Worm (Caenorhabditis elegans) whole organism, L3 larva: ENCODE results near the gene F11E6.11.

ENCODE experiments used
- aly-2 ChIP-seq: fragments of 150-350 bp; optimal IDR thresholded peaks from 2 replicates; lab custom pipeline; 2014; ENCODE audit warnings: missing biosample characterization, missing genetic modification characterization
- ceh-16 ChIP-seq: sonication (generic microtip); optimal IDR thresholded peaks from 2 replicates; lab custom pipeline; 2017; ENCODE audit warnings: missing biosample characterization, missing genetic modification characterization
- ceh-82 ChIP-seq: fragments of 150-350 bp; optimal IDR thresholded peaks from 2 replicates; lab custom pipeline; 2014; ENCODE audit warnings: missing biosample characterization, missing genetic modification characterization
- daf-12 ChIP-seq: fragments of 150-350 bp; optimal IDR thresholded peaks from 2 replicates; lab custom pipeline; 2014; ENCODE audit warnings: missing biosample characterization, missing genetic modification reagents, missing genetic modification characterization
- egl-27 ChIP-seq: sonication (generic microtip); optimal IDR thresholded peaks from 4 replicates; lab custom pipeline; 2017; ENCODE audit warnings: missing biosample characterization, missing genetic modification reagents, missing genetic modification characterization
- egl-5 ChIP-seq: fragments of 150-350 bp; optimal IDR thresholded peaks from 2 replicates; lab custom pipeline; 2017; ENCODE audit warnings: missing biosample characterization, missing genetic modification reagents, missing genetic modification characterization, inconsistent platforms
- elt-1 ChIP-seq: fragments of 150-350 bp; optimal IDR thresholded peaks from 2 replicates; lab custom pipeline; 2014; ENCODE audit warnings: missing biosample characterization, missing genetic modification characterization
- elt-2 ChIP-seq: sonication (generic microtip); optimal IDR thresholded peaks from 2 replicates; lab custom pipeline; 2016; ENCODE audit warnings: missing genetic modification reagents, mild to moderate bottlenecking, missing genetic modification characterization, missing compliant biosample characterization
- elt-3 ChIP-seq, 3 experiments: fragments of 150-350 bp in 1 of 3; sonication (generic microtip) in 2 of 3; optimal IDR thresholded peaks; 2 replicates in 2 of 3; 4 replicates in 1 of 3; lab custom pipeline; 2014 to 2017; ENCODE audit warnings: missing biosample characterization in 3 of 3, missing genetic modification characterization in 3 of 3
- fkh-2 ChIP-seq: fragments of 150-350 bp; optimal IDR thresholded peaks from 2 replicates; lab custom pipeline; 2014; ENCODE audit warnings: missing biosample characterization, missing genetic modification reagents, missing genetic modification characterization
- fos-1 ChIP-seq: fragments of 150-350 bp; optimal IDR thresholded peaks from 2 replicates; lab custom pipeline; 2014; ENCODE audit warnings: missing biosample characterization, missing genetic modification characterization
- lin-39 ChIP-seq: fragments of 150-350 bp; optimal IDR thresholded peaks from 2 replicates; lab custom pipeline; 2018; ENCODE audit warnings: missing biosample characterization, missing genetic modification reagents, missing genetic modification characterization
- lsy-12 ChIP-seq: sonication (generic microtip); optimal IDR thresholded peaks from 2 replicates; lab custom pipeline; 2016; ENCODE audit warnings: mild to moderate bottlenecking, missing genetic modification characterization, missing compliant biosample characterization
- mdl-1 ChIP-seq: fragments of 150-350 bp; optimal IDR thresholded peaks from 2 replicates; lab custom pipeline; 2014; ENCODE audit warnings: missing biosample characterization, missing genetic modification characterization
- mml-1 ChIP-seq: fragments of 150-350 bp; sonication (generic microtip); optimal IDR thresholded peaks from 3 replicates; lab custom pipeline; 2014; ENCODE audit warnings: missing biosample characterization, missing genetic modification characterization
- nfya-1 ChIP-seq: sonication (generic microtip); optimal IDR thresholded peaks from 2 replicates; lab custom pipeline; 2017; ENCODE audit warnings: missing genetic modification characterization, mild to moderate bottlenecking, missing compliant biosample characterization, antibody characterized with exemption, moderate library complexity; ENCODE audit not compliant: insufficient read depth
- nhr-11 ChIP-seq: fragments of 150-350 bp; optimal IDR thresholded peaks from 2 replicates; lab custom pipeline; 2014; ENCODE audit warnings: missing biosample characterization, missing genetic modification characterization
- nhr-12 ChIP-seq: fragments of 150-350 bp; optimal IDR thresholded peaks from 2 replicates; lab custom pipeline; 2014; ENCODE audit warnings: missing biosample characterization, missing genetic modification characterization
- nhr-23 ChIP-seq: fragments of 150-350 bp; optimal IDR thresholded peaks from 2 replicates; lab custom pipeline; 2014; ENCODE audit warnings: missing biosample characterization, missing genetic modification reagents, missing genetic modification characterization
- nhr-25 ChIP-seq: sonication (generic microtip); optimal IDR thresholded peaks from 2 replicates; lab custom pipeline; 2017; ENCODE audit warnings: missing biosample characterization, missing genetic modification characterization
- nhr-28 ChIP-seq: fragments of 150-350 bp; optimal IDR thresholded peaks from 2 replicates; lab custom pipeline; 2014; ENCODE audit warnings: missing biosample characterization, missing genetic modification characterization
- nhr-67 ChIP-seq: fragments of 150-350 bp; optimal IDR thresholded peaks from 2 replicates; lab custom pipeline; 2014; ENCODE audit warnings: missing biosample characterization, missing genetic modification characterization
- nhr-76 ChIP-seq: fragments of 150-350 bp; sonication (generic microtip); optimal IDR thresholded peaks from 5 replicates; lab custom pipeline; 2014; ENCODE audit warnings: missing biosample characterization, missing genetic modification characterization
- pha-4 ChIP-seq: fragments of 150-350 bp; optimal IDR thresholded peaks from 2 replicates; lab custom pipeline; 2014; ENCODE audit warnings: missing biosample characterization, missing genetic modification reagents, missing genetic modification characterization
- pqm-1 ChIP-seq: fragments of 150-350 bp; optimal IDR thresholded peaks from 2 replicates; lab custom pipeline; 2017; ENCODE audit warnings: missing biosample characterization, missing genetic modification characterization, inconsistent platforms
- sea-2 ChIP-seq: fragments of 150-350 bp; sonication (generic microtip); optimal IDR thresholded peaks from 4 replicates; lab custom pipeline; 2014; ENCODE audit warnings: missing biosample characterization, missing genetic modification reagents, missing genetic modification characterization
- snpc-4 ChIP-seq: fragments of 150-350 bp; optimal IDR thresholded peaks from 2 replicates; lab custom pipeline; 2014; ENCODE audit warnings: missing biosample characterization, missing genetic modification characterization
- tbx-2 ChIP-seq: sonication (generic microtip); optimal IDR thresholded peaks from 2 replicates; lab custom pipeline; 2016; ENCODE audit warnings: mild to moderate bottlenecking, missing genetic modification characterization, missing compliant biosample characterization
- unc-39 ChIP-seq: sonication (generic microtip); optimal IDR thresholded peaks from 4 replicates; lab custom pipeline; 2017; ENCODE audit warnings: missing biosample characterization, missing genetic modification characterization
- unc-62 ChIP-seq: fragments of 150-350 bp; sonication (generic microtip); optimal IDR thresholded peaks from 4 replicates; lab custom pipeline; 2014; ENCODE audit warnings: missing biosample characterization, missing genetic modification reagents, missing genetic modification characterization
- zag-1 ChIP-seq: fragments of 150-350 bp; optimal IDR thresholded peaks from 2 replicates; lab custom pipeline; 2014; ENCODE audit warnings: missing biosample characterization, missing genetic modification characterization
- ztf-4 ChIP-seq: fragments of 150-350 bp; optimal IDR thresholded peaks from 2 replicates; lab custom pipeline; 2014; ENCODE audit warnings: missing biosample characterization, missing genetic modification characterization

Gene F11E6.11

ce11 chrIV:17461222-17461707 is 18.6 kb downstream of the F11E6.11 start, which contains the start of gene rif-1.1 (continued):
- no peak for TF ChIP-seq ztf-4 (tag; lab: Kevin White, UChicago)
- no peak for TF ChIP-seq sea-2 (GFP tag; lab: Kevin White, UChicago)
- TF ChIP-seq nhr-67 (tag; lab: Kevin White, UChicago): no peak
- TF ChIP-seq elt-2 (tag; lab: Kevin White, UChicago): peak; percentile 36
- no peak for TF ChIP-seq nhr-12 (tag; lab: Kevin White, UChicago)
- no peak for TF ChIP-seq elt-3 (tag; optimal IDR thresholded peaks at IDR 0.05; lab: Kevin White, UChicago)
- TF ChIP-seq ceh-82 (tag; lab: Kevin White, UChicago): no peak
- no peak for TF ChIP-seq snpc-4 (tag; lab: Kevin White, UChicago)
- no peak for TF ChIP-seq fos-1 (tag; lab: Kevin White, UChicago)
- no peak for TF ChIP-seq nhr-28 (tag; lab: Kevin White, UChicago)
- TF ChIP-seq lsy-12: no peak
- TF ChIP-seq nhr-25 (tag; lab: Kevin White, UChicago): peak; percentile 10
- no peak for TF ChIP-seq mdl-1
- TF ChIP-seq zag-1 (tag; lab: Kevin White, UChicago): no peak
- no peak for TF ChIP-seq unc-39 (tag; lab: Kevin White, UChicago)
- peak; percentile 65 for TF ChIP-seq nfya-1 (tag; lab: Kevin White, UChicago)
- peak; percentile 18 for TF ChIP-seq nhr-23 (tag; lab: Kevin White, UChicago)
- TF ChIP-seq nhr-76 (tag; lab: Kevin White, UChicago): no peak
- TF ChIP-seq mml-1 (tag; lab: Kevin White, UChicago): no peak

DNA sequence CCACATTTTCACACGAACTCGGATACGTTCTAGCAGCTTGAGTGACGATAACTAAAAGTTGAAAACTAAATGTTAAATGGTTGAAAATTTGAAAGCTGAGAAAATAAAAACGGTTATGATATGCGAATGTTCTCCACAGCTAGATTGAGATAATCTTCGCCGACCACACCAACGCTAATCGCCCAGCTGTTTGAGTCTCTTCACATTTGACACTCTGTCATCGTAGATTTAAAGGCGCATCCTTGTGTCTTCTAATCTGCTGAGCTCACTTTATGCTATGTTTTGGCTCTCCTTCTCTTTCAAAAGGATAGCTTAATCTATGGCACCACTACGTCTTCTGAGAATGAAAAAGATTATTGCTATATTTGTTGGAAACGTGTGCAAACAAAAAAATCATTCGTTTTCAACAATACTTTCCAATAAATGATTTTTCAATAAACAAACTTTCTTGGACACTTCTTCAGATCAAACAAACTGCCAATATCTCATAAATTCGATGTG is 20.5 kb downstream of the F11E6.11 start, which contains the start of gene F11E6.10:
TSS of gene F11E6.10 (minus strand) at position 51 of the 501 bp plus-strand sequence.
- TF ChIP-seq snpc-4 (tag; lab: Kevin White, UChicago): no peak
- no peak for TF ChIP-seq mdl-1
- no peak for TF ChIP-seq zag-1 (tag; lab: Kevin White, UChicago)
- TF ChIP-seq unc-39 (tag; lab: Kevin White, UChicago): no peak
- no peak for TF ChIP-seq lin-39 (tag; lab: Kevin White, UChicago)
- no peak for TF ChIP-seq fkh-2
- no peak for TF ChIP-seq unc-62 (GFP tag; lab: Kevin White, UChicago)
- no peak for TF ChIP-seq nhr-67 (tag; lab: Kevin White, UChicago)
- no peak for TF ChIP-seq nhr-23 (tag; lab: Kevin White, UChicago)
- TF ChIP-seq egl-5 (tag; lab: Kevin White, UChicago): no peak
- TF ChIP-seq elt-1: no peak
- no peak for TF ChIP-seq pqm-1 (tag; lab: Kevin White, UChicago)
- no peak for TF ChIP-seq aly-2 (tag; lab: Kevin White, UChicago)
- TF ChIP-seq egl-27: no peak

DNA sequence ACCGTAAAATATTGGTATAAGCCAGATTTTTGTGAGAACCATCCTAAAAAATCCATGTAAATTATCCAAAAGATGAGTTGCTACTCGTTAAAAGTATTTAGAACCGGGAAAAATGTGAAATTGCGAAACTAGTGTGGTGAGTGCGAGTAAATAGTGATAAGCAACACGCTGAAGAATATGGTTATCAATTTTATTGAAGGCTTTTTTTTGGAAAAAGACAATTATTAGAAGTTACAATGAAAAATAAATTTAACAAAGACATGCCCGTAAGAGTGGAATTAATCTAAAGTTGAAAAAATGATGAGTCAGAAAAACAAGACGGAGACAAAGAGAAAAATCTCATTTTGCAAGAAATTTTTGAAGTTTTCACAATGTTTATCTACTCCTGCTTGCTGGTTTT is 23.3 kb downstream of the F11E6.11 start, which contains the start of gene F11E6.6:
TSS of gene F11E6.6 (minus strand) at position 101 of the 400 bp plus-strand sequence.
- TF ChIP-seq nhr-11 (no peak), elt-2 (tag; lab: Kevin White, UChicago) (peak; percentile 38), pqm-1 (tag; lab: Kevin White, UChicago) (peak; percentile 21), pha-4 (tag; lab: Kevin White, UChicago) (peak; percentile 27), daf-12 (tag; lab: Kevin White, UChicago) (no peak)

DNA sequence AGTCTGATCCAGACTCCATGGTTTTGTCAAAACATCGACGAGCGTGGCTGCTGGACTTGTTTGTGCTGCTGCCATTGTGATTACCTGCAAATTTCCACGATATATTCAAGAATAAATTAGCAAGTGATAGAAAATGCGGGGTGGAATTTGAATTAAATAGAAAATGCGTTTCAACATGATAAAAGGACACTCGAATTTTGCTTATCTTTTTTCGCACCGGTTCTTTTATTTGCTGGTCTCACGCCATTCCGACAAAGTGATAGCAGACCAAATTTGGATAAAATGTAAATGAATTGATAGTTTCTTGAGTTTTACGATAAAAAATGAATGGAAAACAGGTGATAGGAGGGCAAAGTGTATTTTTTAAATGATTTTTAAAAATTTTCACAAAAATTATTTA is 24.7 kb downstream of the F11E6.11 start, which contains the start of gene elo-2:
TSS of gene elo-2 (minus strand) at position 84 of the 400 bp plus-strand sequence.
- no peak for TF ChIP-seq snpc-4 (tag; lab: Kevin White, UChicago)
- TF ChIP-seq elt-2 (tag; lab: Kevin White, UChicago): peak; percentile 95
- no peak for TF ChIP-seq tbx-2 (tag; lab: Kevin White, UChicago)
- TF ChIP-seq pqm-1 (tag; lab: Kevin White, UChicago): peak; percentile 95
- TF ChIP-seq elt-3 (tag; optimal IDR thresholded peaks at IDR 0.05; lab: Kevin White, UChicago): no peak
- TF ChIP-seq ceh-16: no peak
- TF ChIP-seq egl-27: no peak

DNA sequence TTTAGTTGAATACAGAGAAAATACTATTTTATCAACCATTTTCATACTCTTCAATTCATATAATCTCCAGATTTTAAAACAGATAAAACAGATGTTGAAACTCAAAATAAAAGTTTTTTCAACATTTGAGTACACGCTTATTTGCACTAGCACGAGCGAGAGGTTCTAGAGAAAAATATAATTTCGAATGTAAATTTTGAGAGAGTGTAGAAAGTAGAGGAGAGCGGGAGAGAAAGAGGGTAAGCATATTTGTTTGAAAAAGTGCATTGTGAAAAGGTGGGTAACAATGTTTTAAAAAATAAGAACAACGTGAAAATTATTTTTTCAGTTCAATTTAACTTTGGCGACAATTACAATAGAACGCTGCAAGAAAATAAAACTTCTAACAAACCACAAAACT is 25.2 kb downstream of the F11E6.11 start:
- TF ChIP-seq pha-4 (tag; lab: Kevin White, UChicago) (peak; percentile 51), unc-62 (GFP tag; lab: Kevin White, UChicago) (no peak), snpc-4 (tag; lab: Kevin White, UChicago) (peak; percentile 8)
